Fruit fly (Drosophila melanogaster): ENCODE results near the gene CG33493.

Gene CG33493

DNA sequence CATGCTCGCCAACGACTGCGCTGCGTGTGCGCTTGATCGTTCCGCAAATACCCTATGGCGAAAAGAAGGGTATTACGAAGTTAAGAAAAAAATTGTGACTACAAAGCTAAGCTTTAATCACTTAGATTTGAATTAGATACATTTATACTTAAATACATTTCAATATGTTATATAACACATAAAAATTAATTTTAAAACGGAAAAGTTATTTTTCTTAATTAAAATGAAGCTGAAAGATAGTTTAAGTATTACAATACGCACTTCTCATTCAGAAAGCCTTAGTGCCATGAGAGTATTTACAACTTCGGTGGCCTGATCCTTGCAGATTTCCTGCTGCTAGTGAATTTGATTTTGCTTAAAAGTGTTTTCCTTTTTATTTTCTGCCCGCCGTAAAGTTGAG lies 47.7 kb upstream of the CG33493 start:
- TF ChIP-seq rib (GFP tag; IDR thresholded peaks at IDR 0.05) (no peak), YL-1 (GFP tag; optimal IDR thresholded peaks at IDR 0.05) (no peak), Ravus (GFP tag; IDR thresholded peaks at IDR 0.05) (no peak), Fer2 (tag; optimal IDR thresholded peaks at IDR 0.05) (no peak), dpn (GFP tag; optimal IDR thresholded peaks at IDR 0.05) (no peak), CG5180 (GFP tag; optimal IDR thresholded peaks at IDR 0.05) (no peak), fd102C (GFP tag; optimal IDR thresholded peaks at IDR 0.05) (no peak), tin (GFP tag; optimal IDR thresholded peaks at IDR 0.05) (no peak), pan (optimal IDR thresholded peaks at IDR 0.05) (no peak), pan (GFP tag; optimal IDR thresholded peaks at IDR 0.05 in 1 of 2, IDR thresholded peaks at IDR 0.05 in 1 of 2) (no peak), nerfin-1 (tag; optimal IDR thresholded peaks at IDR 0.05) (no peak), CG12104 (GFP tag; optimal IDR thresholded peaks at IDR 0.05) (no peak), CG7271 (tag; optimal IDR thresholded peaks at IDR 0.05) (no peak), CG13894 (tag; optimal IDR thresholded peaks at IDR 0.05) (no peak), CG11504 (tag; optimal IDR thresholded peaks at IDR 0.05) (peak; percentile 16), D (optimal IDR thresholded peaks at IDR 0.05) (no peak), D (GFP tag; optimal IDR thresholded peaks at IDR 0.05) (no peak), CoRest (tag; optimal IDR thresholded peaks at IDR 0.05) (peak; percentile 3), ash1 (GFP tag; optimal IDR thresholded peaks at IDR 0.05) (no peak), CG1529 (GFP tag; optimal IDR thresholded peaks at IDR 0.05) (no peak), CG16815 (GFP tag; optimal IDR thresholded peaks at IDR 0.05) (no peak), psq (GFP tag; optimal IDR thresholded peaks at IDR 0.05) (no peak), CG1647 (GFP tag; optimal IDR thresholded peaks at IDR 0.05) (no peak), CG6791 (GFP tag; IDR thresholded peaks at IDR 0.05; ENCODE audit: partially characterized antibody) (no peak), Sin3A (optimal IDR thresholded peaks at IDR 0.05) (no peak), CG2129 (GFP tag; IDR thresholded peaks at IDR 0.05; ENCODE audit: partially characterized antibody) (no peak), CG10959 (GFP tag; IDR thresholded peaks at IDR 0.05) (no peak), bowl (GFP tag; IDR thresholded peaks at IDR 0.05) (no peak), slbo (GFP tag; IDR thresholded peaks at IDR 0.05) (peak; percentile 40), Deaf1 (tag; optimal IDR thresholded peaks at IDR 0.05) (no peak), bigmax (GFP tag; optimal IDR thresholded peaks at IDR 0.05) (no peak), CG10543 (GFP tag; optimal IDR thresholded peaks at IDR 0.05) (peak; percentile 4), tx (GFP tag; optimal IDR thresholded peaks at IDR 0.05) (no peak), HLH54F (GFP tag; optimal IDR thresholded peaks at IDR 0.05) (no peak), dysf (GFP tag; IDR thresholded peaks at IDR 0.05) (peak; percentile 24; the same call in 1 of the 3 replicates), CG33557 (GFP tag; optimal IDR thresholded peaks at IDR 0.05) (no peak), Poxn (GFP tag; IDR thresholded peaks at IDR 0.05) (no peak), CG17186 (GFP tag; optimal IDR thresholded peaks at IDR 0.05) (no peak), mam (GFP tag; optimal IDR thresholded peaks at IDR 0.05) (no peak), cwo (GFP tag; optimal IDR thresholded peaks at IDR 0.05) (no peak), BtbVII (GFP tag; optimal IDR thresholded peaks at IDR 0.05) (no peak), tap (tag; optimal IDR thresholded peaks at IDR 0.05) (no peak), CG14965 (GFP tag; optimal IDR thresholded peaks at IDR 0.05; ENCODE audit: borderline replicate concordance) (no peak), esg (GFP tag; conservative IDR thresholded peaks at IDR 0.05) (no peak), CG10274 (GFP tag; optimal IDR thresholded peaks at IDR 0.05) (no peak), Hr51 (GFP tag; optimal IDR thresholded peaks at IDR 0.05) (peak in 1 of 2 experiments; percentile 44), dmrt11E (tag; optimal IDR thresholded peaks at IDR 0.05) (no peak), zfh2 (GFP tag; optimal IDR thresholded peaks at IDR 0.05) (no peak), CG12155 (GFP tag; optimal IDR thresholded peaks at IDR 0.05) (no peak), CG7963 (GFP tag; IDR thresholded peaks at IDR 0.05; ENCODE audit: partially characterized antibody) (no peak), cg (GFP tag; optimal IDR thresholded peaks at IDR 0.05) (no peak), CG4707 (GFP tag; optimal IDR thresholded peaks at IDR 0.05) (no peak)

Measured in whole organism, embryonic.